Worm (Caenorhabditis elegans): ENCODE measurements around the gene F57F4.2.

The F57F4.2 gene

ce11 chrV:6385677-6386276 is 3.8 kb downstream of the F57F4.2 start:
- TF ChIP-seq rpc-1 (optimal IDR thresholded peaks at IDR 0.05) (no peak), rpc-1 (tag; optimal IDR thresholded peaks at IDR 0.05) (no peak), Y95B8A.8 (GFP tag; IDR thresholded peaks at IDR 0.05) (no peak), D2030.7 (GFP tag; IDR thresholded peaks at IDR 0.05) (no peak), B0035.1 (tag; optimal IDR thresholded peaks at IDR 0.05) (no peak), lag-1 (GFP tag; IDR thresholded peaks at IDR 0.05) (no peak), lsy-27 (tag; optimal IDR thresholded peaks at IDR 0.05; ENCODE audit: borderline replicate concordance, insufficient read depth) (no peak), lsl-1 (GFP tag; optimal IDR thresholded peaks at IDR 0.05) (no peak), dpff-1 (tag; optimal IDR thresholded peaks at IDR 0.05) (no peak), zfh-2 (GFP tag; conservative IDR thresholded peaks at IDR 0.05) (no peak), K12H6.12 (tag; optimal IDR thresholded peaks at IDR 0.05) (no peak), him-1 (tag; optimal IDR thresholded peaks at IDR 0.05) (no peak), K11D2.4 (GFP tag; IDR thresholded peaks at IDR 0.05) (no peak), zim-3 (tag; optimal IDR thresholded peaks at IDR 0.05) (no peak), F37B4.10 (GFP tag; IDR thresholded peaks at IDR 0.05) (no peak), T07F8.4 (tag; optimal IDR thresholded peaks at IDR 0.05) (no peak), akir-1 (GFP tag; optimal IDR thresholded peaks at IDR 0.05) (no peak)

- TF ChIP-seq B0035.1 (tag; optimal IDR thresholded peaks at IDR 0.05) (no peak), lin-54 (GFP tag; optimal IDR thresholded peaks at IDR 0.05) (no peak), K11D2.4 (GFP tag; IDR thresholded peaks at IDR 0.05) (no peak), nhr-90 (tag; optimal IDR thresholded peaks at IDR 0.05) (no peak), somi-1 (GFP tag; optimal IDR thresholded peaks at IDR 0.05) (no peak), ets-4 (GFP tag; optimal IDR thresholded peaks at IDR 0.05) (no peak)
These were observed 14.7 kb downstream of the F57F4.2 start, which contains the start of gene F13H6.5 for ce11 chrV:6374844-6375243. F13H6.5 (minus strand) TSS chrV:6374944.

ce11 chrV:6368494-6368893 is 21.0 kb downstream of the F57F4.2 start:
- TF ChIP-seq F57C9.4 (tag; optimal IDR thresholded peaks at IDR 0.05) (no peak), nfyb-1 (GFP tag; IDR thresholded peaks at IDR 0.05) (no peak), T26A5.8 (tag; optimal IDR thresholded peaks at IDR 0.05) (no peak), ceh-27 (GFP tag; optimal IDR thresholded peaks at IDR 0.05) (no peak), aptf-3 (GFP tag; IDR thresholded peaks at IDR 0.05) (no peak), D2030.7 (GFP tag; IDR thresholded peaks at IDR 0.05) (no peak), F39B2.1 (GFP tag; IDR thresholded peaks at IDR 0.05) (no peak), cebp-2 (GFP tag; IDR thresholded peaks at IDR 0.05) (no peak), ztf-22 (GFP tag; optimal IDR thresholded peaks at IDR 0.05) (no peak), lsl-1 (GFP tag; optimal IDR thresholded peaks at IDR 0.05) (no peak), Y53F4B.3 (GFP tag; IDR thresholded peaks at IDR 0.05) (no peak), K12H6.12 (tag; optimal IDR thresholded peaks at IDR 0.05) (no peak), madf-8 (GFP tag; conservative IDR thresholded peaks at IDR 0.05) (no peak), B0261.1 (tag; optimal IDR thresholded peaks at IDR 0.05) (no peak), dox-1 (GFP tag; IDR thresholded peaks at IDR 0.05) (no peak), mel-28 (tag; optimal IDR thresholded peaks at IDR 0.05; ENCODE audit: borderline replicate concordance) (no peak), tlf-1 (GFP tag; optimal IDR thresholded peaks at IDR 0.05) (no peak)

- TF ChIP-seq lin-40 (tag; optimal IDR thresholded peaks at IDR 0.05) = peak; percentile 12
- no peak for TF ChIP-seq madf-8 (GFP tag; conservative IDR thresholded peaks at IDR 0.05)
- TF ChIP-seq hmg-1.2 (GFP tag; IDR thresholded peaks at IDR 0.05) = peak; percentile 49; the same call in 1 of the 2 replicates
- no peak for TF ChIP-seq akir-1 (GFP tag; optimal IDR thresholded peaks at IDR 0.05)
- TF ChIP-seq tbp1 (GFP tag; optimal IDR thresholded peaks at IDR 0.05) = peak; percentile 10
- no peak for TF ChIP-seq nhr-27 (tag; optimal IDR thresholded peaks at IDR 0.05)
- peak; percentile 22 for TF ChIP-seq nhr-80 (tag; optimal IDR thresholded peaks at IDR 0.05)
- TF ChIP-seq hmg-20 (GFP tag; IDR thresholded peaks at IDR 0.05) = no peak
These were observed 23.9 kb downstream of the F57F4.2 start, which contains the start of gene cest-33 for ce11 chrV:6365597-6365996. cest-33 (minus strand) TSS chrV:6365671.
